Fruit fly (Drosophila melanogaster): ENCODE results near the gene CG34155.

Gene CG34155

DNA sequence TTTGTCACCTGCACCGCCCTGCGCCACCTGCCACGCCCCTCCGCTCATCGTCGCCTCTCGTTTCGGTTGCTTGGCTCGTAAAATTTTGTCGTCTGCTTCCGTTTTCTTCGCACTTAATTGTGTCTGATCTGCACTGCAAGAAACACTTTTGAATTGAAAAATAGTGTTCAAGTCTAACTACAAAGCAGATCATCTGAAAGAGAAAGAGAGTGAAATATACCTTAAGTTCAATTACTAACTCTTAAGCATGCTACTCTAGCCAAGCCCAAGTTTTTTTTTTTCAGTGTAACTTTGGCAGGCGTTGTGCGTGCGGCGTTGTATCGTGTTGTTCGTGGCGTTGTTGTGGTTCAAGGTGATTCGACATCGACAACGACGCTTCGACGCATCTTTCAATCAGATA, 19.8 kb downstream of the CG34155 start (continued):
- TF ChIP-seq tna (GFP tag; IDR thresholded peaks at IDR 0.05; ENCODE audit: partially characterized antibody) (no peak), al (GFP tag; IDR thresholded peaks at IDR 0.05) (peak; percentile 87), nom (GFP tag; optimal IDR thresholded peaks at IDR 0.05) (no peak), hbn (GFP tag; IDR thresholded peaks at IDR 0.05; ENCODE audit: partially characterized antibody) (no peak), knrl (GFP tag; IDR thresholded peaks at IDR 0.05; ENCODE audit: partially characterized antibody) (no peak), toy (GFP tag; IDR thresholded peaks at IDR 0.05) (peak; percentile 67), MTF-1 (GFP tag; optimal IDR thresholded peaks at IDR 0.05; ENCODE audit: borderline replicate concordance) (peak; percentile 84), MESR4 (GFP tag; optimal IDR thresholded peaks at IDR 0.05) (peak; percentile 31), Meics (GFP tag; optimal IDR thresholded peaks at IDR 0.05) (peak; percentile 93), yki (optimal IDR thresholded peaks at IDR 0.05) (no peak), tgo (GFP tag; IDR thresholded peaks at IDR 0.05) (peak; percentile 90), exex (tag; optimal IDR thresholded peaks at IDR 0.05) (peak; percentile 70), H15 (GFP tag; IDR thresholded peaks at IDR 0.05) (peak; percentile 91), zf30C (GFP tag; optimal IDR thresholded peaks at IDR 0.05) (peak; percentile 58), CG17912 (GFP tag; optimal IDR thresholded peaks at IDR 0.05) (peak; percentile 81), hkb (optimal IDR thresholded peaks at IDR 0.05) (no peak), hkb (GFP tag; IDR thresholded peaks at IDR 0.05) (peak; percentile 94), CG2712 (tag; optimal IDR thresholded peaks at IDR 0.05) (peak; percentile 89), vfl (GFP tag; optimal IDR thresholded peaks at IDR 0.05) (peak; percentile 89), CG30431 (GFP tag; optimal IDR thresholded peaks at IDR 0.05) (peak; percentile 88), CG7786 (GFP tag; optimal IDR thresholded peaks at IDR 0.05) (peak; percentile 94), CG31388 (GFP tag; optimal IDR thresholded peaks at IDR 0.05) (peak; percentile 63), NK7.1 (GFP tag; optimal IDR thresholded peaks at IDR 0.05) (peak; percentile 76), Atf3 (GFP tag; optimal IDR thresholded peaks at IDR 0.05) (peak; percentile 87), CG4617 (GFP tag; optimal IDR thresholded peaks at IDR 0.05; ENCODE audit: borderline replicate concordance) (peak; percentile 83), bowl (GFP tag; IDR thresholded peaks at IDR 0.05) (peak; percentile 67; the same call in 1 of the 2 replicates), maf-S (GFP tag; optimal IDR thresholded peaks at IDR 0.05) (peak; percentile 93), CG6654 (GFP tag; optimal IDR thresholded peaks at IDR 0.05) (peak; percentile 78), CHES-1-like (GFP tag; optimal IDR thresholded peaks at IDR 0.05) (peak; percentile 89), CG2120 (GFP tag; optimal IDR thresholded peaks at IDR 0.05) (peak; percentile 95), CG10959 (GFP tag; IDR thresholded peaks at IDR 0.05) (peak; percentile 83), seq (GFP tag; IDR thresholded peaks at IDR 0.05) (peak; percentile 92), abd-A (tag; optimal IDR thresholded peaks at IDR 0.05) (peak; percentile 82), sr (GFP tag; IDR thresholded peaks at IDR 0.05) (peak; percentile 77), sens (GFP tag) (peak; percentile 99), MBD-R2 (GFP tag; IDR thresholded peaks at IDR 0.05) (peak; percentile 86), Hmx (GFP tag; optimal IDR thresholded peaks at IDR 0.05) (peak; percentile 48), ac (GFP tag; optimal IDR thresholded peaks at IDR 0.05) (no peak), D19A (tag; optimal IDR thresholded peaks at IDR 0.05) (peak; percentile 73), unc-4 (GFP tag; IDR thresholded peaks at IDR 0.05; ENCODE audit: partially characterized antibody) (no peak), nerfin-2 (GFP tag; IDR thresholded peaks at IDR 0.05; ENCODE audit: partially characterized antibody) (no peak), shn (GFP tag; optimal IDR thresholded peaks at IDR 0.05) (peak; percentile 84), run (tag; optimal IDR thresholded peaks at IDR 0.05) (peak; percentile 74), B-H1 (GFP tag; IDR thresholded peaks at IDR 0.05) (peak; percentile 91), bab2 (GFP tag; optimal IDR thresholded peaks at IDR 0.05) (peak; percentile 95), Dip2 (GFP tag; IDR thresholded peaks at IDR 0.05) (no peak), mam (GFP tag; optimal IDR thresholded peaks at IDR 0.05) (peak; percentile 96), fd96Cb (tag; optimal IDR thresholded peaks at IDR 0.05) (peak; percentile 91), Doc3 (GFP tag; IDR thresholded peaks at IDR 0.05; ENCODE audit: partially characterized antibody) (no peak), CG34422 (GFP tag; IDR thresholded peaks at IDR 0.05) (peak; percentile 94), Hey (tag; optimal IDR thresholded peaks at IDR 0.05) (peak; percentile 77), HLH54F (GFP tag; optimal IDR thresholded peaks at IDR 0.05) (peak; percentile 90)

Data from whole organism, embryonic.